Worm (Caenorhabditis elegans) whole organism, L4 larva: ENCODE results near the gene srd-13.

Experiments
- dmd-9 ChIP-seq: fragments of 200-800 bp; sonication (Bioruptor generic); IDR thresholded peaks from 2 replicates; pipeline ENCODE4 v1.3.6; 2022; ENCODE audit warnings: missing genetic modification reagents, missing genetic modification characterization, missing compliant biosample characterization
- fos-1 ChIP-seq: fragments of 150-350 bp; optimal IDR thresholded peaks from 2 replicates; lab custom pipeline; 2014; ENCODE audit warnings: missing biosample characterization, missing genetic modification characterization
- nhr-11 ChIP-seq: fragments of 150-350 bp; optimal IDR thresholded peaks from 2 replicates; lab custom pipeline; 2014; ENCODE audit warnings: missing biosample characterization, missing genetic modification characterization
- nhr-42 ChIP-seq: fragments of 200-800 bp; sonication (Bioruptor generic); IDR thresholded peaks from 2 replicates; pipeline ENCODE4 v1.3.6; 2022; ENCODE audit warnings: missing genetic modification characterization, missing compliant biosample characterization
- nhr-77 ChIP-seq: fragments of 150-350 bp; optimal IDR thresholded peaks from 2 replicates; lab custom pipeline; 2014; ENCODE audit warnings: missing biosample characterization, missing genetic modification characterization
- pqm-1 ChIP-seq: sonication (generic microtip); optimal IDR thresholded peaks from 2 replicates; lab custom pipeline; 2017; ENCODE audit warnings: missing biosample characterization, missing genetic modification characterization
- unc-130 ChIP-seq: sonication (generic microtip); optimal IDR thresholded peaks from 2 replicates; lab custom pipeline; 2016; ENCODE audit warnings: missing genetic modification reagents, missing genetic modification characterization, missing compliant biosample characterization
- unc-62 ChIP-seq, 3 experiments: fragments of 150-350 bp in 1 of 3; sonication (generic microtip); optimal IDR thresholded peaks in 2 of 3; peaks in 1 of 3; 1 replicate in 1 of 3; 2 replicates in 2 of 3; lab custom pipeline; 2014 to 2017; ENCODE audit warnings: missing biosample characterization in 3 of 3, missing genetic modification characterization in 3 of 3, missing genetic modification reagents in 3 of 3, missing genotype in 1 of 3
- ztf-11 ChIP-seq: fragments of 150-350 bp; optimal IDR thresholded peaks from 2 replicates; lab custom pipeline; 2014; ENCODE audit warnings: missing biosample characterization, missing genetic modification characterization

DNA sequence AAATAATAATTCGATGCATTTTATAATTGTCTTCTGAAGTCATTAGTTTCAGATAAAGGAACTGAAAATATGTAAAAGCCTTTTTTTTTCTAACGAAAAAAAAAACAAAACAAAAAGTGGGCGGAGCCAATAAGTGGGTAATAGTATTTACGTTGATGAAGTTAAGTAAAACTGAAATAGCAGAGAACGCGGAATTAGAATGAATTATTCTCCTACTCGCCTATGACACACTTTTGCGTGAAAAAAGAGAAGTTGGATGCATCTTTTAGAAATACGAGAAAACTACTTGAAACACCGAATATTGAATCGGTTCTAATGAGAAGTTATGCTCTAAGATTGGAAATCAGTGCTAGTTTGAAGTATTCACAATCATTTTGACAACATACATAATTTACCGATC, 15.8 kb downstream of the srd-13 start, which contains the start of gene srsx-16:
- TF ChIP-seq nhr-11 (tag; lab: Kevin White, UChicago) (no peak), unc-130 (no peak), dmd-9 (GFP tag; lab: Robert Waterston, UW) (no peak), nhr-77 (no peak), nhr-42 (GFP tag; lab: Robert Waterston, UW) (no peak), pqm-1 (no peak), unc-62 (GFP tag; optimal IDR thresholded peaks at IDR 0.05 in 1 of 2; lab: Kevin White, UChicago) (no peak), unc-62 (tag; optimal IDR thresholded peaks at IDR 0.05; lab: Kevin White, UChicago) (no peak), ztf-11 (tag; lab: Kevin White, UChicago) (no peak), fos-1 (tag; lab: Kevin White, UChicago) (no peak)
